Fruit fly (Drosophila melanogaster) whole organism, embryonic: ENCODE measurements around the gene Evi5.

Experiments used
- Adf1 ChIP-seq: fragments of 200-800 bp; sonication (Bioruptor generic); IDR thresholded peaks from 2 replicates; pipeline ENCODE4 v1.3.6; 2022; ENCODE audit warnings: missing biosample characterization, missing genetic modification characterization
- C15 ChIP-seq: fragments of 200-800 bp; sonication (Bioruptor generic); IDR thresholded peaks from 3 replicates; pipeline ENCODE4 v1.3.6; 2022; ENCODE audit warnings: missing biosample characterization, missing genetic modification characterization
- CG10431 ChIP-seq: fragments of 200-800 bp; sonication (Bioruptor generic); optimal IDR thresholded peaks from 3 replicates; lab custom pipeline; 2018; ENCODE audit warnings: missing biosample characterization, mild to moderate bottlenecking, missing genetic modification characterization
- CG10654 ChIP-seq: fragments of 200-800 bp; sonication (Bioruptor generic); optimal IDR thresholded peaks from 2 replicates; lab custom pipeline; 2016; ENCODE audit warnings: missing biosample characterization, missing genetic modification characterization
- CG11085 ChIP-seq: fragments of 200-800 bp; sonication (Bioruptor generic); IDR thresholded peaks from 2 replicates; pipeline ENCODE4 v1.3.6; 2022; ENCODE audit warnings: missing biosample characterization, missing genetic modification characterization
- CG11695 ChIP-seq: fragments of 200-800 bp; sonication (Bioruptor generic); IDR thresholded peaks from 3 replicates; pipeline ENCODE4 v1.3.6; 2022; ENCODE audit warnings: missing biosample characterization, missing genetic modification characterization
- CG14710 ChIP-seq: fragments of 200-800 bp; sonication (Bioruptor generic); optimal IDR thresholded peaks from 3 replicates; lab custom pipeline; 2019; ENCODE audit warnings: missing biosample characterization, mild to moderate bottlenecking, missing genetic modification characterization, moderate library complexity
- CG1602 ChIP-seq: fragments of 200-800 bp; sonication (Bioruptor generic); optimal IDR thresholded peaks from 3 replicates; lab custom pipeline; 2016; ENCODE audit warnings: missing biosample characterization, missing genetic modification characterization
- CG16779 ChIP-seq: fragments of 200-800 bp; sonication (Bioruptor generic); IDR thresholded peaks from 2 replicates; pipeline ENCODE4 v1.3.6; 2022; ENCODE audit warnings: missing biosample characterization, missing genetic modification characterization
- CG17361 ChIP-seq: fragments of 200-800 bp; sonication (Bioruptor generic); IDR thresholded peaks from 3 replicates; pipeline ENCODE4 v1.3.6; 2022; ENCODE audit warnings: missing biosample characterization, missing genetic modification characterization
- CG31224 ChIP-seq: fragments of 200-800 bp; sonication (Bioruptor generic); IDR thresholded peaks from 2 replicates; pipeline ENCODE4 v1.3.6; 2022; ENCODE audit warnings: missing biosample characterization, missing genetic modification characterization
- CG34376 ChIP-seq: fragments of 200-800 bp; sonication (Bioruptor generic); optimal IDR thresholded peaks from 2 replicates; lab custom pipeline; 2018; ENCODE audit warnings: missing biosample characterization, mild to moderate bottlenecking, missing genetic modification characterization
- CG3847 ChIP-seq: fragments of 200-800 bp; sonication (Bioruptor generic); IDR thresholded peaks from 2 replicates; pipeline ENCODE4 v1.3.6; 2022; ENCODE audit warnings: missing biosample characterization, missing genetic modification characterization
- CG4617 ChIP-seq: fragments of 200-800 bp; sonication (Bioruptor generic); optimal IDR thresholded peaks from 3 replicates; lab custom pipeline; 2016; ENCODE audit warnings: missing biosample characterization, missing genetic modification characterization, borderline replicate concordance
- CG5245 ChIP-seq: fragments of 200-800 bp; sonication (Bioruptor generic); optimal IDR thresholded peaks from 3 replicates; lab custom pipeline; 2016; ENCODE audit warnings: missing biosample characterization, missing genetic modification characterization
- CG6683 ChIP-seq: fragments of 200-800 bp; sonication (Bioruptor generic); optimal IDR thresholded peaks from 2 replicates; lab custom pipeline; 2017; ENCODE audit warnings: missing biosample characterization, mild to moderate bottlenecking, missing genetic modification characterization, missing genetic modification reagents
- CG6765 ChIP-seq: fragments of 200-800 bp; sonication (Bioruptor generic); optimal IDR thresholded peaks from 3 replicates; lab custom pipeline; 2017; ENCODE audit warnings: missing biosample characterization, mild to moderate bottlenecking, missing genetic modification characterization
- CG9437 ChIP-seq: fragments of 200-800 bp; sonication (Bioruptor generic); optimal IDR thresholded peaks from 2 replicates; lab custom pipeline; 2018; ENCODE audit warnings: missing biosample characterization, mild to moderate bottlenecking, missing genetic modification characterization
- CG9609 ChIP-seq: fragments of 200-800 bp; sonication (Bioruptor generic); optimal IDR thresholded peaks from 3 replicates; lab custom pipeline; 2016; ENCODE audit warnings: missing biosample characterization, missing genetic modification characterization
- CG9932 ChIP-seq: fragments of 200-800 bp; sonication (Bioruptor generic); IDR thresholded peaks from 2 replicates; pipeline ENCODE4 v1.3.6; 2022; ENCODE audit warnings: missing biosample characterization, missing genetic modification characterization
- Elba2 ChIP-seq: fragments of 200-800 bp; sonication (Bioruptor generic); optimal IDR thresholded peaks from 3 replicates; lab custom pipeline; 2016; ENCODE audit warnings: missing biosample characterization, missing genetic modification characterization
- Fer1 ChIP-seq: fragments of 200-800 bp; sonication (Bioruptor generic); optimal IDR thresholded peaks from 2 replicates; lab custom pipeline; 2017; ENCODE audit warnings: missing biosample characterization, mild to moderate bottlenecking, missing genetic modification characterization
- Gug ChIP-seq: fragments of 200-800 bp; sonication (Bioruptor generic); IDR thresholded peaks from 4 replicates; pipeline ENCODE4 v1.3.6; 2022; ENCODE audit warnings: missing biosample characterization, missing genetic modification characterization
- HHEX ChIP-seq: fragments of 200-800 bp; sonication (Bioruptor generic); optimal IDR thresholded peaks from 3 replicates; lab custom pipeline; 2017; ENCODE audit warnings: missing biosample characterization, mild to moderate bottlenecking, missing genetic modification characterization, missing genetic modification reagents
- Hr3 ChIP-seq: fragments of 200-800 bp; sonication (Bioruptor generic); optimal IDR thresholded peaks from 3 replicates; lab custom pipeline; 2016; ENCODE audit warnings: missing biosample characterization, missing genetic modification characterization
- Mrtf ChIP-seq: fragments of 200-800 bp; sonication (Bioruptor generic); IDR thresholded peaks from 3 replicates; pipeline ENCODE4 v1.3.6; 2022; ENCODE audit warnings: missing biosample characterization, missing genetic modification characterization
- NC2α ChIP-seq: fragments of 200-800 bp; sonication (Bioruptor generic); optimal IDR thresholded peaks from 2 replicates; lab custom pipeline; 2016; ENCODE audit warnings: missing biosample characterization, missing genetic modification characterization
- Pdp1 ChIP-seq, 2 experiments: fragments of 200-800 bp; sonication (Bioruptor generic); optimal IDR thresholded peaks; 3 replicates each; lab custom pipeline; 2016; ENCODE audit warnings: missing biosample characterization in 2 of 2, missing genetic modification characterization in 2 of 2, mild to moderate bottlenecking in 1 of 2, moderate library complexity in 1 of 2
- Sin3A ChIP-seq: fragments of >200 bp; optimal IDR thresholded peaks from 2 replicates; lab custom pipeline; 2018
- Spps ChIP-seq: fragments of 200-800 bp; sonication (Bioruptor generic); optimal IDR thresholded peaks from 2 replicates; lab custom pipeline; 2018; ENCODE audit warnings: missing biosample characterization, mild to moderate bottlenecking, missing genetic modification characterization
- Xbp1 ChIP-seq: fragments of 200-800 bp; sonication (Bioruptor generic); optimal IDR thresholded peaks from 3 replicates; lab custom pipeline; 2016; ENCODE audit warnings: missing biosample characterization, mild to moderate bottlenecking, missing genetic modification characterization
- YL-1 ChIP-seq: fragments of 200-800 bp; sonication (Bioruptor generic); optimal IDR thresholded peaks from 3 replicates; lab custom pipeline; 2017; ENCODE audit warnings: missing biosample characterization, mild to moderate bottlenecking, missing genetic modification characterization
- ap ChIP-seq: fragments of 200-800 bp; sonication (Bioruptor generic); IDR thresholded peaks from 2 replicates; pipeline ENCODE4 v1.3.6; 2022; ENCODE audit warnings: missing biosample characterization, missing genetic modification characterization
- ato ChIP-seq: fragments of 200-800 bp; sonication (Bioruptor generic); IDR thresholded peaks from 2 replicates; pipeline ENCODE4 v1.3.6; 2022; ENCODE audit warnings: missing biosample characterization, missing genetic modification characterization; ENCODE audit not compliant: partially characterized antibody
- bsh ChIP-seq, 2 experiments: fragments of 200-800 bp; sonication (Bioruptor generic); optimal IDR thresholded peaks; 2 replicates each; lab custom pipeline; 2017 to 2018; ENCODE audit warnings: mild to moderate bottlenecking in 2 of 2, missing biosample characterization in 2 of 2, missing genetic modification characterization in 2 of 2, moderate library complexity in 1 of 2
- btn ChIP-seq: fragments of 200-800 bp; sonication (Bioruptor generic); optimal IDR thresholded peaks from 2 replicates; lab custom pipeline; 2016; ENCODE audit warnings: missing biosample characterization, missing genetic modification characterization
- chn ChIP-seq: fragments of 200-800 bp; sonication (Bioruptor generic); optimal IDR thresholded peaks from 2 replicates; lab custom pipeline; 2016; ENCODE audit warnings: missing biosample characterization, missing genetic modification characterization
- cwo ChIP-seq: fragments of 200-800 bp; sonication (Bioruptor generic); optimal IDR thresholded peaks from 3 replicates; lab custom pipeline; 2017; ENCODE audit warnings: missing biosample characterization, missing genetic modification characterization, mild to moderate bottlenecking, moderate library complexity, missing genetic modification reagents
- en ChIP-seq: fragments of 200-800 bp; sonication (Bioruptor generic); optimal IDR thresholded peaks from 2 replicates; lab custom pipeline; 2016; ENCODE audit warnings: missing biosample characterization, missing genetic modification characterization
- fd64A ChIP-seq: fragments of 200-800 bp; sonication (Bioruptor generic); optimal IDR thresholded peaks from 3 replicates; lab custom pipeline; 2018; ENCODE audit warnings: missing biosample characterization, mild to moderate bottlenecking, missing genetic modification characterization
- ftz-f1 ChIP-seq: fragments of 200-800 bp; sonication (Bioruptor generic); optimal IDR thresholded peaks from 2 replicates; lab custom pipeline; 2016; ENCODE audit warnings: missing biosample characterization, missing genetic modification characterization
- gem ChIP-seq: fragments of 200-800 bp; sonication (Bioruptor generic); optimal IDR thresholded peaks from 2 replicates; lab custom pipeline; 2019; ENCODE audit warnings: missing biosample characterization, mild to moderate bottlenecking, missing genetic modification characterization, moderate library complexity
- lbe ChIP-seq: fragments of 200-800 bp; sonication (Bioruptor generic); optimal IDR thresholded peaks from 2 replicates; lab custom pipeline; 2016; ENCODE audit warnings: missing biosample characterization, mild to moderate bottlenecking, missing genetic modification characterization
- pita ChIP-seq: fragments of 200-800 bp; sonication (Bioruptor generic); optimal IDR thresholded peaks from 2 replicates; lab custom pipeline; 2017; ENCODE audit warnings: missing biosample characterization, mild to moderate bottlenecking, missing genetic modification characterization
- psq ChIP-seq: fragments of 200-800 bp; sonication (Bioruptor generic); optimal IDR thresholded peaks from 2 replicates; lab custom pipeline; 2017; ENCODE audit warnings: missing biosample characterization, missing genetic modification characterization
- repo ChIP-seq: fragments of 200-800 bp; sonication (Bioruptor generic); optimal IDR thresholded peaks from 2 replicates; lab custom pipeline; 2016; ENCODE audit warnings: missing biosample characterization, missing genetic modification characterization
- sim ChIP-seq: fragments of 200-800 bp; sonication (Bioruptor generic); IDR thresholded peaks from 2 replicates; pipeline ENCODE4 v1.3.6; 2022; ENCODE audit warnings: missing biosample characterization, missing genetic modification characterization
- sisA ChIP-seq: fragments of 200-800 bp; sonication (Bioruptor generic); IDR thresholded peaks from 2 replicates; pipeline ENCODE4 v1.3.6; 2022; ENCODE audit warnings: missing biosample characterization, missing genetic modification characterization
- stc ChIP-seq: fragments of 200-800 bp; sonication (Bioruptor generic); IDR thresholded peaks from 2 replicates; pipeline ENCODE4 v1.3.6; 2022; ENCODE audit warnings: missing biosample characterization, missing genetic modification characterization
- usp ChIP-seq: fragments of >200 bp; optimal IDR thresholded peaks from 2 replicates; lab custom pipeline; 2017; ENCODE audit warnings: missing biosample characterization, missing genetic modification characterization
- wor ChIP-seq: fragments of 200-800 bp; sonication (Bioruptor generic); IDR thresholded peaks from 2 replicates; pipeline ENCODE4 v1.3.6; 2022; ENCODE audit warnings: missing biosample characterization, missing genetic modification characterization

The Evi5 gene

dm6 chrX:11451027-11451572 is 3.1 kb downstream of the Evi5 start (continued):
- TF ChIP-seq btn (no peak), wor (GFP tag; lab: Robert Waterston, UW) (no peak), stc (no peak), ftz-f1 (no peak), CG1602 (GFP tag; lab: Kevin White, UChicago) (peak; percentile 25), CG31224 (GFP tag; lab: Robert Waterston, UW) (peak; percentile 41; the same call in 1 of the 2 replicates), usp (GFP tag; lab: Kevin White, UChicago) (no peak), CG5245 (GFP tag; lab: Kevin White, UChicago) (no peak), Elba2 (GFP tag; lab: Kevin White, UChicago) (no peak), Fer1 (peak; percentile 46), fd64A (GFP tag; lab: Kevin White, UChicago) (no peak), gem (tag; lab: Kevin White, UChicago) (peak; percentile 63), CG9437 (GFP tag; lab: Kevin White, UChicago) (no peak), sisA (GFP tag; lab: Robert Waterston, UW) (peak; percentile 75), CG17361 (no peak), CG11695 (GFP tag; lab: Robert Waterston, UW) (0 out of 3 replicates have a peak, but pooled peaks have one; percentile 23), CG9932 (peak; percentile 80), Pdp1 (GFP tag; optimal IDR thresholded peaks at IDR 0.05; lab: Kevin White, UChicago) (peak; percentile 18 to 39), Gug (GFP tag; lab: Robert Waterston, UW) (peak; percentile 53; the same call in 3 of the 4 replicates), repo (GFP tag; lab: Kevin White, UChicago) (no peak), psq (no peak), ap (GFP tag; lab: Robert Waterston, UW) (peak; percentile 37; the same call in 1 of the 2 replicates), pita (GFP tag; lab: Kevin White, UChicago) (no peak), CG6683 (GFP tag; lab: Kevin White, UChicago) (no peak), chn (GFP tag; lab: Kevin White, UChicago) (no peak), Xbp1 (GFP tag; lab: Kevin White, UChicago) (peak; percentile 60), YL-1 (GFP tag; lab: Kevin White, UChicago) (no peak), CG16779 (GFP tag; lab: Robert Waterston, UW) (0 out of 2 replicates have a peak, but pooled peaks have one; percentile 16), Adf1 (no peak), Mrtf (GFP tag; lab: Robert Waterston, UW) (0 out of 3 replicates have a peak, but pooled peaks have one; percentile 54), CG10431 (GFP tag; lab: Kevin White, UChicago) (no peak), CG9609 (GFP tag; lab: Kevin White, UChicago) (no peak), CG4617 (GFP tag; lab: Kevin White, UChicago) (no peak), ato (GFP tag; lab: Robert Waterston, UW) (no peak), en (GFP tag; lab: Kevin White, UChicago) (no peak), CG34376 (GFP tag; lab: Kevin White, UChicago) (no peak), CG11085 (GFP tag; lab: Robert Waterston, UW) (peak; percentile 60; the same call in 1 of the 2 replicates), NC2α (GFP tag; lab: Kevin White, UChicago) (no peak), HHEX (GFP tag; lab: Kevin White, UChicago) (peak; percentile 35), CG14710 (no peak), cwo (GFP tag; lab: Kevin White, UChicago) (peak; percentile 19), lbe (GFP tag; lab: Kevin White, UChicago) (no peak), C15 (GFP tag; lab: Robert Waterston, UW) (no peak), CG3847 (GFP tag; lab: Robert Waterston, UW) (peak; percentile 42; the same call in 1 of the 2 replicates), sim (GFP tag; lab: Robert Waterston, UW) (no peak), bsh (GFP tag; optimal IDR thresholded peaks at IDR 0.05; lab: Kevin White, UChicago) (peak in 1 of 2 experiments; percentile 2), CG6765 (GFP tag; lab: Kevin White, UChicago) (no peak), Sin3A (lab: Kevin White, UChicago) (no peak), Hr3 (GFP tag; lab: Kevin White, UChicago) (no peak), Spps (no peak), CG10654 (GFP tag; lab: Kevin White, UChicago) (no peak)
